Worm (Caenorhabditis elegans) whole organism, L4 larva: Measurements from ENCODE around the gene C46A5.6.

Source experiments
- aly-2 ChIP-seq: sonication (generic microtip); optimal IDR thresholded peaks from 2 replicates; lab custom pipeline; 2018; ENCODE audit warnings: missing biosample characterization, missing genetic modification characterization
- ces-1 ChIP-seq: fragments of 150-350 bp; sonication (generic microtip); optimal IDR thresholded peaks from 4 replicates; lab custom pipeline; 2014; ENCODE audit warnings: missing biosample characterization, missing genetic modification reagents, missing genetic modification characterization
- lin-29 ChIP-seq: fragments of 200-800 bp; sonication (Bioruptor generic); IDR thresholded peaks from 2 replicates; pipeline ENCODE4 v1.3.6; 2022; ENCODE audit warnings: missing genetic modification reagents, missing genetic modification characterization, missing compliant biosample characterization
- nhr-6 ChIP-seq: fragments of 150-350 bp; optimal IDR thresholded peaks from 2 replicates; lab custom pipeline; 2014; ENCODE audit warnings: missing biosample characterization, missing genetic modification characterization

ce11 chrIV:7763748-7764147 lies at the start of gene C46A5.6, which contains the start of gene C46A5.1:
- TF ChIP-seq ces-1 (GFP tag; lab: Kevin White, UChicago) (no peak), nhr-6 (tag; lab: Kevin White, UChicago) (no peak), aly-2 (tag; lab: Kevin White, UChicago) (no peak), lin-29 (GFP tag; lab: Robert Waterston, UW) (no peak)
